Fruit fly (Drosophila melanogaster): ENCODE results near the gene wisp.

The wisp gene

DNA sequence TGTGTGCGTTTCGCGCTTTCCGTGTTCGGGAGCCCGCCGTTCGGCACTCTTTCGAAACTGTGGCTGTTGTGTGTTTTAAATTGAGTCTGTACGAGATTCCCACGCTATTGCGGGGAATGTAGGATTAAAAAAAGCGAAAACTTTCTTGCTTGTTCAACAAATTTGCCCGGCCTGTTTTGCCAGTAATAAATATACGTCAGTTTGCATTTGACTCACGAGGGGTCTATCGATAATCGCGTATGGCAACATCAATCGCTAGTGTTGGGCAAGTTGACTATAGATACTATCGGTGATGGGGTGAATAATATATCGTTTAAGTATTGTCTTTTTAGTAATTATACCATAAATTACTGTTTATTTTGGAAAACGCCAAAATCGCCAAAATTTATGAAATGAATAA is 11.4 kb downstream of the wisp start, which contains the start of gene Upf1:
Gene Upf1 (minus strand): TSS at position 228 of the 400 bp plus-strand sequence.
- TF ChIP-seq EcR (GFP tag; optimal IDR thresholded peaks at IDR 0.05), result no peak
- TF ChIP-seq CG8159 (tag; optimal IDR thresholded peaks at IDR 0.05), result no peak
- TF ChIP-seq CG12605 (GFP tag; IDR thresholded peaks at IDR 0.05), result no peak
- no peak for TF ChIP-seq Ets98B (GFP tag; IDR thresholded peaks at IDR 0.05)
- TF ChIP-seq CG34367 (tag; optimal IDR thresholded peaks at IDR 0.05), result no peak
- no peak for TF ChIP-seq D1 (tag; optimal IDR thresholded peaks at IDR 0.05)
- no peak for TF ChIP-seq fd96Ca (GFP tag; IDR thresholded peaks at IDR 0.05)
- TF ChIP-seq Pif1A (GFP tag; optimal IDR thresholded peaks at IDR 0.05), result no peak
- TF ChIP-seq rn (GFP tag; IDR thresholded peaks at IDR 0.05), result no peak
- TF ChIP-seq CG15710 (tag; optimal IDR thresholded peaks at IDR 0.05), result no peak
- no peak for TF ChIP-seq CG17806 (tag; optimal IDR thresholded peaks at IDR 0.05)
- no peak for TF ChIP-seq CG9948 (tag; optimal IDR thresholded peaks at IDR 0.05)
- no peak for TF ChIP-seq Snoo (tag; optimal IDR thresholded peaks at IDR 0.05)
- TF ChIP-seq gl (tag; optimal IDR thresholded peaks at IDR 0.05), result no peak
- no peak for TF ChIP-seq CG32121 (GFP tag; IDR thresholded peaks at IDR 0.05)
- no peak for TF ChIP-seq CG4496 (GFP tag; IDR thresholded peaks at IDR 0.05)
- no peak for TF ChIP-seq CG10348 (GFP tag; IDR thresholded peaks at IDR 0.05)
- TF ChIP-seq CG13204 (GFP tag; optimal IDR thresholded peaks at IDR 0.05), result no peak

DNA sequence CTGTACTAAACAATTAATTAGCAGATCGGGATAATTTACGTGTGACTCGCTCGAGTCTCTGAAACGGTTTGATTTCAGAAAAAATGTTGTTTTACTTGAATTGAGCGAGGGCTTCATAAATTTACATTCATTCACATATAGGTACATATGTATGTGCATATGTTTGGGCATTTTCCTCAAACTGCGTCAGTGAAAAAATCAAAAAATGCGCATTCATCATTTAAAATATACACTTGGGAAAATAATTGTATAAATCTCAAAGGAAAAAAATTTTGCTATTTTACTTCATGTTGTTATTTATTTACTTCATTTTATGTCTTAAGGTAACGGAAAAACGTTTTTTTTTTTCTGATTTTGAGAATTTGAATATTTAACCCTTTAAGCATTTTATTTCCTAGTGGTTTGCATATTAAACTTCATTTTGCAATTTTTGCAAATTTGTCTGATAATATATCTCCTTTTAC is 13.1 kb downstream of the wisp start, which contains the start of gene CG43156:
Gene CG43156 (minus strand): TSS at position 51 of the 464 bp plus-strand sequence.
- no peak for TF ChIP-seq D1 (tag; optimal IDR thresholded peaks at IDR 0.05)
- TF ChIP-seq CG13204 (GFP tag; optimal IDR thresholded peaks at IDR 0.05), result no peak
- TF ChIP-seq Pif1A (GFP tag; optimal IDR thresholded peaks at IDR 0.05), result no peak
- TF ChIP-seq rn (GFP tag; IDR thresholded peaks at IDR 0.05), result no peak
- no peak for TF ChIP-seq CG15710 (tag; optimal IDR thresholded peaks at IDR 0.05)
- no peak for TF ChIP-seq CG8301 (tag; optimal IDR thresholded peaks at IDR 0.05)
- no peak for TF ChIP-seq CG34367 (tag; optimal IDR thresholded peaks at IDR 0.05)
- no peak for TF ChIP-seq CG32121 (GFP tag; IDR thresholded peaks at IDR 0.05)
- no peak for TF ChIP-seq CG12605 (GFP tag; IDR thresholded peaks at IDR 0.05)
- no peak for TF ChIP-seq Ets98B (GFP tag; IDR thresholded peaks at IDR 0.05)
- no peak for TF ChIP-seq Pif1B (GFP tag; optimal IDR thresholded peaks at IDR 0.05)
- no peak for TF ChIP-seq CG8159 (tag; optimal IDR thresholded peaks at IDR 0.05)
- no peak for TF ChIP-seq CG4496 (GFP tag; IDR thresholded peaks at IDR 0.05)
- no peak for TF ChIP-seq Snoo (tag; optimal IDR thresholded peaks at IDR 0.05)
- no peak for TF ChIP-seq CG9948 (tag; optimal IDR thresholded peaks at IDR 0.05)
- no peak for TF ChIP-seq EcR (GFP tag; optimal IDR thresholded peaks at IDR 0.05)
- no peak for TF ChIP-seq CG17806 (tag; optimal IDR thresholded peaks at IDR 0.05)

DNA sequence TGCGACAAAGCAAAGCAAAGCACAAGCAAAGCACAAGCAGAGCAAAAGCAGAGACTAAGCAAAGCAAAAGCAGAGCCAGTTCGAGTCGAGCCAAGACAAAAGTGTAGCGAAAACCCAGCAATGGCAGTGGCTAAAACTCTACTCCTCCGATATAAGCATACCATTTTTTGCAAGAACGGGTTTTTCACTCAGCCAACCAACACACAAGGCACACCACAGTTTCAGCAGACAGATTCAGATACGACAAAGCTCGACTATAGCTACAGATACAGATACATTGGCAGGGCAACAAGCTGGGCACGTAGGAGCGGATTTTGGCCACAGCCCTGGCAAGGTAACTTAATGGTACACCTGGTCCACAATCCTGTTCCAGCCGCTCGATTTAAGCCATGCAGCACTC is 19.8 kb downstream of the wisp start:
- TF ChIP-seq CG10348 (GFP tag; IDR thresholded peaks at IDR 0.05) (no peak), EcR (GFP tag; optimal IDR thresholded peaks at IDR 0.05) (peak; percentile 23)

DNA sequence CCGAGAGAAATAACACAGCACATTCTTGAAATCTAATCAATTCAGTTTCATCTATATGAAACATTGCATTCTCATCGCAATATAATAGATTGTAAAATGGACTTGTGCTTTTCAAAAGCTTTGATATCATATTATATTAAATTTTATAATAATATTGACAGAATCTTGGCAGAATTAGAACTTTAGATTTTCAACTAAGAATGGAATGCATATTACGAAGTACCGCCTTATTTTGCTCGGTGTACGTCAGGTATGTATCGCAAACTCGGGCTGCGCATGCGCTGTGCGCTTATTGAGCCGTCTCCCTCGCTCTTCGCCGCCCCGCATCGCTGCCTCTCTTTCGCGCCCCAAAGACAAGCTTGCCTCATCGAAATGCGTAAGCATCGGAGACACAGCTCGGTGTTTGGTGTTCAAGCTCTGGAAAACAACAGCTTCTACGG is 21.4 kb downstream of the wisp start:
- TF ChIP-seq Ets98B (GFP tag; IDR thresholded peaks at IDR 0.05), result peak; percentile 78
- TF ChIP-seq Pif1B (GFP tag; optimal IDR thresholded peaks at IDR 0.05), result peak; percentile 81
- TF ChIP-seq CG13204 (GFP tag; optimal IDR thresholded peaks at IDR 0.05), result peak; percentile 80
- peak; percentile 79 for TF ChIP-seq D1 (tag; optimal IDR thresholded peaks at IDR 0.05)
- peak; percentile 90 for TF ChIP-seq CG32121 (GFP tag; IDR thresholded peaks at IDR 0.05)
- TF ChIP-seq CG14655 (GFP tag; optimal IDR thresholded peaks at IDR 0.05), result peak; percentile 90
- TF ChIP-seq CG10348 (GFP tag; IDR thresholded peaks at IDR 0.05), result peak; percentile 45; the same call in 1 of the 2 replicates
- TF ChIP-seq CG34367 (tag; optimal IDR thresholded peaks at IDR 0.05), result peak; percentile 87
- peak; percentile 65 for TF ChIP-seq gl (tag; optimal IDR thresholded peaks at IDR 0.05)
- peak; percentile 93 for TF ChIP-seq CG8159 (tag; optimal IDR thresholded peaks at IDR 0.05)
- TF ChIP-seq Pif1A (GFP tag; optimal IDR thresholded peaks at IDR 0.05), result peak; percentile 66
- peak; percentile 87 for TF ChIP-seq CG9948 (tag; optimal IDR thresholded peaks at IDR 0.05)
- TF ChIP-seq fd96Ca (GFP tag; IDR thresholded peaks at IDR 0.05), result peak; percentile 58; the same call in 2 of the 3 replicates
- peak; percentile 90 for TF ChIP-seq CG8301 (tag; optimal IDR thresholded peaks at IDR 0.05)
- TF ChIP-seq CG12605 (GFP tag; IDR thresholded peaks at IDR 0.05), result peak; percentile 80
- peak; percentile 87 for TF ChIP-seq CG17806 (tag; optimal IDR thresholded peaks at IDR 0.05)
- peak; percentile 42 for TF ChIP-seq EcR (GFP tag; optimal IDR thresholded peaks at IDR 0.05)
- TF ChIP-seq CG15710 (tag; optimal IDR thresholded peaks at IDR 0.05), result peak; percentile 92
- peak; percentile 86 for TF ChIP-seq Snoo (tag; optimal IDR thresholded peaks at IDR 0.05)
- TF ChIP-seq rn (GFP tag; IDR thresholded peaks at IDR 0.05), result peak; percentile 67
- peak; percentile 84 for TF ChIP-seq CG4496 (GFP tag; IDR thresholded peaks at IDR 0.05)

DNA sequence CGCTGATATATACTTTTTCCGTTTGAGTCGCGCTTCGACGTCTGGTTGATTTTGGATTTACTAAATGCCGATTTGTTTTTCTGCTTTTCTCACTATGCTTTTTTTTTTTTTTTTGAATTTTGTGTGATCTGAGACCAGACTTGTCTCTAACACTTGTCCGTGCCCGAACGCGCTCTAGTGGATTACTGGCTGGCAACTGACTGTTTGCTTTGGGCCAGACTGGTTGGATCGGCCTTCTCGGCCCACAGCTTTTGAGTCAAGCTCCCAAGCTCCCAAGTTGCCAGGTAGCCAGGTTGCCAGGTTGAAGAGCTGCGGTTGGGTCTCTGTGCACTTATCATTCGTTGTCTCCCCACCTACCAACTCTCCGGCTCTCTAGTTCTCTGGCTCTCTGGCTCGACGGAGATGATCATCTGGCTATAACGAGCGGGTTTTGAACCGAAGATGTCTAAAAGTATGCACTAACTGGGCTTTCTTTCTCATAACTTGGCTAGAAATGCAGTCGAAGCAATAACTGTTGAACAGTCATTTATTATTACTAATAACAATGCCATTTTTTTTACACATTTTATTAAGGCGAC is 23.4 kb downstream of the wisp start, which contains the start of gene pot:
Gene pot (minus strand): TSS at position 205 of the 578 bp plus-strand sequence.
- TF ChIP-seq CG4496 (GFP tag; IDR thresholded peaks at IDR 0.05) (no peak), fd96Ca (GFP tag; IDR thresholded peaks at IDR 0.05) (0 out of 3 replicates have a peak, but pooled peaks have one; percentile 21), Ets98B (GFP tag; IDR thresholded peaks at IDR 0.05) (peak; percentile 43; the same call in 1 of the 2 replicates), CG12605 (GFP tag; IDR thresholded peaks at IDR 0.05) (0 out of 2 replicates have a peak, but pooled peaks have one; percentile 16)

DNA sequence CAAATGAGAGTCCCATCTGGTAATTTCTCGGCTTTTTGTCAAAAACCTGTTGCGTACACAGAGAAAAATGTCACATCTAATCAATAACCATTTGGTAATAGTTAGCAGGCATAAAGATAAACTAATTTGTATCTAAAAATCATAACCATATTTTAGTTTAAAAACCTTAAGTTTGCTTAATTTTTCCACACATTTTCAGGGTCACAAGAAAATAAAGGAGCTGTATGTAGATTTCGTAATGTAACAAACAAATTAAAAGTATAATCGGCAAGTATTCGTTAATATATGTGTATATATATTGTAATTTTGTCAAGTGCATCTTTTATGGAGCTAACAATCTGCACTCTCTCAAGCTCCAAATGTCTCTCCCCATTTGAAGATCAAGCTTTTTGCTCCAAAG is 27.2 kb downstream of the wisp start:
- TF ChIP-seq CG15710 (tag; optimal IDR thresholded peaks at IDR 0.05) (peak; percentile 54), CG32121 (GFP tag; IDR thresholded peaks at IDR 0.05) (peak; percentile 84), CG8159 (tag; optimal IDR thresholded peaks at IDR 0.05) (peak; percentile 63), Snoo (tag; optimal IDR thresholded peaks at IDR 0.05) (peak; percentile 81), CG34367 (tag; optimal IDR thresholded peaks at IDR 0.05) (peak; percentile 58), fd96Ca (GFP tag; IDR thresholded peaks at IDR 0.05) (no peak), CG10348 (GFP tag; IDR thresholded peaks at IDR 0.05) (peak; percentile 46; the same call in 1 of the 2 replicates), Pif1A (GFP tag; optimal IDR thresholded peaks at IDR 0.05) (peak; percentile 78), CG14655 (GFP tag; optimal IDR thresholded peaks at IDR 0.05) (peak; percentile 94), Ets98B (GFP tag; IDR thresholded peaks at IDR 0.05) (peak; percentile 87), CG4496 (GFP tag; IDR thresholded peaks at IDR 0.05) (peak; percentile 93), CG13204 (GFP tag; optimal IDR thresholded peaks at IDR 0.05) (no peak), CG12605 (GFP tag; IDR thresholded peaks at IDR 0.05) (peak; percentile 83), Pif1B (GFP tag; optimal IDR thresholded peaks at IDR 0.05) (peak; percentile 74), CG17806 (tag; optimal IDR thresholded peaks at IDR 0.05) (peak; percentile 66), rn (GFP tag; IDR thresholded peaks at IDR 0.05) (peak; percentile 72), CG8301 (tag; optimal IDR thresholded peaks at IDR 0.05) (peak; percentile 92), D1 (tag; optimal IDR thresholded peaks at IDR 0.05) (peak; percentile 67), gl (tag; optimal IDR thresholded peaks at IDR 0.05) (no peak), EcR (GFP tag; optimal IDR thresholded peaks at IDR 0.05) (no peak), CG9948 (tag; optimal IDR thresholded peaks at IDR 0.05) (peak; percentile 78)

All from whole organism, pupa.